Fruit fly (Drosophila melanogaster): ENCODE results near the gene PMCA.

dm6 chr4:315322-315721 is 43.4 kb downstream of the PMCA start:
- TF ChIP-seq abd-A (tag; optimal IDR thresholded peaks at IDR 0.05): no peak
- TF ChIP-seq ATbp (GFP tag; optimal IDR thresholded peaks at IDR 0.05): no peak
- TF ChIP-seq fru (optimal IDR thresholded peaks at IDR 0.05): no peak
- no peak for TF ChIP-seq gce (GFP tag; IDR thresholded peaks at IDR 0.05)
- no peak for TF ChIP-seq CG42726 (GFP tag; IDR thresholded peaks at IDR 0.05; ENCODE audit: partially characterized antibody)
- TF ChIP-seq onecut (GFP tag; IDR thresholded peaks at IDR 0.05): no peak
- TF ChIP-seq Myb (GFP tag; optimal IDR thresholded peaks at IDR 0.05): no peak

Measured in whole organism, embryonic.